Worm (Caenorhabditis elegans): ENCODE data around the gene glr-2.

ce11 chrIII:7184022-7184421, 39.3 kb upstream of the glr-2 start, which contains the start of gene yju-2:
- no peak for TF ChIP-seq ama-1 (optimal IDR thresholded peaks at IDR 0.05)
- TF ChIP-seq flt-1 (GFP tag; IDR thresholded peaks at IDR 0.05) = no peak
- no peak for TF ChIP-seq F13C5.2 (tag; optimal IDR thresholded peaks at IDR 0.05)
- no peak for TF ChIP-seq hnd-1 (tag; optimal IDR thresholded peaks at IDR 0.05)
- TF ChIP-seq aly-1 (tag; optimal IDR thresholded peaks at IDR 0.05) = no peak
- no peak for TF ChIP-seq hmg-4 (GFP tag; optimal IDR thresholded peaks at IDR 0.05)
- no peak for TF ChIP-seq ceh-36 (tag; optimal IDR thresholded peaks at IDR 0.05)
- TF ChIP-seq tra-4 (tag; optimal IDR thresholded peaks at IDR 0.05) = no peak
- no peak for TF ChIP-seq ceh-13 (GFP tag; optimal IDR thresholded peaks at IDR 0.05)
- TF ChIP-seq hmbx-1 (tag; optimal IDR thresholded peaks at IDR 0.05) = no peak
- TF ChIP-seq tbx-11 (GFP tag; IDR thresholded peaks at IDR 0.05) = no peak
- no peak for TF ChIP-seq tbx-37 (GFP tag; conservative IDR thresholded peaks at IDR 0.05)

Measured in whole organism, early embryonic.